Fruit fly (Drosophila melanogaster) whole organism, prepupa: ENCODE measurements around the gene CG44005.

ENCODE experiments used
- CG10669 ChIP-seq: fragments of 200-800 bp; sonication (Bioruptor generic); optimal IDR thresholded peaks from 3 replicates; lab custom pipeline; 2018; ENCODE audit warnings: missing biosample characterization, mild to moderate bottlenecking, missing genetic modification characterization, moderate library complexity
- CG16779 ChIP-seq: fragments of 200-800 bp; sonication (Bioruptor generic); optimal IDR thresholded peaks from 3 replicates; lab custom pipeline; 2017; ENCODE audit warnings: missing biosample characterization, mild to moderate bottlenecking, missing genetic modification characterization
- fkh ChIP-seq: fragments of 200-800 bp; sonication (Bioruptor generic); optimal IDR thresholded peaks from 3 replicates; lab custom pipeline; 2017; ENCODE audit warnings: missing biosample characterization, mild to moderate bottlenecking, missing genetic modification characterization, moderate library complexity

- TF ChIP-seq CG10669: no peak
- no peak for TF ChIP-seq fkh (GFP tag; lab: Kevin White, UChicago)
- no peak for TF ChIP-seq CG16779 (tag; lab: Kevin White, UChicago)
These were observed 46.0 kb downstream of the CG44005 start for dm6 chr3L:18025907-18026306.
